Worm (Caenorhabditis elegans) whole organism, late embryonic: Measurements from ENCODE around the gene npp-23.

Source experiments
- F13H6.1 ChIP-seq: sonication (generic microtip); optimal IDR thresholded peaks from 2 replicates; lab custom pipeline; 2016; ENCODE audit warnings: missing genetic modification characterization, missing compliant biosample characterization
- ceh-14 ChIP-seq: sonication (generic microtip); optimal IDR thresholded peaks from 2 replicates; lab custom pipeline; 2016; ENCODE audit warnings: missing genotype, missing genetic modification characterization, missing compliant biosample characterization
- ceh-30 ChIP-seq: fragments of 150-350 bp; optimal IDR thresholded peaks from 2 replicates; lab custom pipeline; 2014; ENCODE audit warnings: missing biosample characterization, missing genetic modification characterization
- dmd-4 ChIP-seq: sonication (generic microtip); optimal IDR thresholded peaks from 2 replicates; lab custom pipeline; 2016; ENCODE audit warnings: borderline replicate concordance, missing genetic modification characterization, missing compliant biosample characterization
- elt-2 ChIP-seq: sonication (generic microtip); optimal IDR thresholded peaks from 2 replicates; lab custom pipeline; 2016; ENCODE audit warnings: missing genetic modification reagents, missing genetic modification characterization, missing compliant biosample characterization
- fkh-10 ChIP-seq: fragments of 150-350 bp; optimal IDR thresholded peaks from 2 replicates; lab custom pipeline; 2014; ENCODE audit warnings: missing biosample characterization, missing genetic modification reagents, missing genetic modification characterization
- hlh-13 ChIP-seq: fragments of 200-800 bp; sonication (Bioruptor generic); optimal IDR thresholded peaks from 2 replicates; lab custom pipeline; 2018; ENCODE audit warnings: mild to moderate bottlenecking, missing genetic modification characterization, missing compliant biosample characterization
- hlh-30 ChIP-seq: sonication (generic microtip); optimal IDR thresholded peaks from 2 replicates; lab custom pipeline; 2017; ENCODE audit warnings: antibody characterized with exemption, missing genetic modification characterization, missing compliant biosample characterization; ENCODE audit not compliant: insufficient read depth
- madf-2 ChIP-seq: sonication (generic microtip); optimal IDR thresholded peaks from 2 replicates; lab custom pipeline; 2017; ENCODE audit warnings: missing genetic modification characterization, missing compliant biosample characterization
- nhr-11 ChIP-seq: fragments of 150-350 bp; optimal IDR thresholded peaks from 2 replicates; lab custom pipeline; 2014; ENCODE audit warnings: missing biosample characterization, missing genetic modification characterization
- sdc-2 ChIP-seq: sonication (generic microtip); optimal IDR thresholded peaks from 2 replicates; lab custom pipeline; 2016; ENCODE audit warnings: missing genotype, missing genetic modification characterization, missing compliant biosample characterization
- unc-86 ChIP-seq: sonication (generic microtip); optimal IDR thresholded peaks from 2 replicates; lab custom pipeline; 2016; ENCODE audit warnings: missing genetic modification characterization, missing compliant biosample characterization

- TF ChIP-seq fkh-10 (no peak), F13H6.1 (tag; lab: Kevin White, UChicago) (no peak), unc-86 (no peak), ceh-30 (tag; lab: Kevin White, UChicago) (no peak), elt-2 (no peak), ceh-14 (tag; lab: Kevin White, UChicago) (no peak), sdc-2 (tag; lab: Kevin White, UChicago) (no peak), hlh-30 (tag; lab: Kevin White, UChicago) (no peak), nhr-11 (tag; lab: Kevin White, UChicago) (no peak), hlh-13 (GFP tag; lab: Kevin White, UChicago) (no peak), madf-2 (tag; lab: Kevin White, UChicago) (no peak), dmd-4 (tag; lab: Kevin White, UChicago) (no peak)
These were observed 1.9 kb downstream of the npp-23 start for ce11 chrIV:8867562-8867961.
